Fruit fly (Drosophila melanogaster) whole organism, embryonic: Measurements from ENCODE around the gene srp.

Experiments used
- Asciz ChIP-seq: fragments of 200-800 bp; sonication (Bioruptor generic); optimal IDR thresholded peaks from 2 replicates; lab custom pipeline; 2017; ENCODE audit warnings: missing biosample characterization, mild to moderate bottlenecking, missing genetic modification characterization, missing genetic modification reagents
- CG1024 ChIP-seq: fragments of 200-800 bp; sonication (Bioruptor generic); IDR thresholded peaks from 2 replicates; pipeline ENCODE4 v1.3.6; 2022; ENCODE audit warnings: missing biosample characterization, missing genetic modification characterization
- CG10321 ChIP-seq: fragments of 200-800 bp; sonication (Bioruptor generic); IDR thresholded peaks from 2 replicates; pipeline ENCODE4 v1.3.6; 2022; ENCODE audit warnings: missing biosample characterization, missing genetic modification characterization
- CG12071 ChIP-seq: fragments of 200-800 bp; sonication (Bioruptor generic); optimal IDR thresholded peaks from 3 replicates; lab custom pipeline; 2018; ENCODE audit warnings: missing biosample characterization, mild to moderate bottlenecking, missing genetic modification characterization
- CG13775 ChIP-seq: fragments of 200-800 bp; sonication (Bioruptor generic); optimal IDR thresholded peaks from 3 replicates; lab custom pipeline; 2017; ENCODE audit warnings: missing biosample characterization, mild to moderate bottlenecking, missing genetic modification characterization
- CG16779 ChIP-seq: fragments of 200-800 bp; sonication (Bioruptor generic); IDR thresholded peaks from 2 replicates; pipeline ENCODE4 v1.3.6; 2022; ENCODE audit warnings: missing biosample characterization, missing genetic modification characterization
- CG16863 ChIP-seq: fragments of 200-800 bp; sonication (Bioruptor generic); optimal IDR thresholded peaks from 3 replicates; lab custom pipeline; 2016; ENCODE audit warnings: missing biosample characterization, missing genetic modification characterization
- CG17802 ChIP-seq: fragments of 200-800 bp; sonication (Bioruptor generic); optimal IDR thresholded peaks from 2 replicates; lab custom pipeline; 2018; ENCODE audit warnings: missing biosample characterization, mild to moderate bottlenecking, missing genetic modification characterization, moderate library complexity
- CG18764 ChIP-seq: fragments of 200-800 bp; sonication (Bioruptor generic); optimal IDR thresholded peaks from 3 replicates; lab custom pipeline; 2016; ENCODE audit warnings: missing biosample characterization, missing genetic modification characterization
- CG30020 ChIP-seq: fragments of 200-800 bp; optimal IDR thresholded peaks from 2 replicates; lab custom pipeline; 2019; ENCODE audit warnings: missing biosample characterization, mild to moderate bottlenecking, missing genetic modification characterization, moderate library complexity
- CG30403 ChIP-seq: fragments of 200-800 bp; sonication (Bioruptor generic); optimal IDR thresholded peaks from 3 replicates; lab custom pipeline; 2016; ENCODE audit warnings: missing biosample characterization, missing genetic modification characterization
- CG31441 ChIP-seq: fragments of 200-800 bp; sonication (Bioruptor generic); IDR thresholded peaks from 2 replicates; pipeline ENCODE4 v1.3.6; 2022; ENCODE audit warnings: missing biosample characterization, missing genetic modification characterization
- CG3163 ChIP-seq: fragments of 200-800 bp; sonication (Bioruptor generic); optimal IDR thresholded peaks from 3 replicates; lab custom pipeline; 2016; ENCODE audit warnings: missing biosample characterization, missing genetic modification characterization
- CG33557 ChIP-seq: fragments of 200-800 bp; sonication (Bioruptor generic); optimal IDR thresholded peaks from 2 replicates; lab custom pipeline; 2019; ENCODE audit warnings: missing biosample characterization, mild to moderate bottlenecking, missing genetic modification characterization, moderate library complexity
- CG43689 ChIP-seq: fragments of 200-800 bp; sonication (Bioruptor generic); IDR thresholded peaks from 2 replicates; pipeline ENCODE4 v1.3.6; 2022; ENCODE audit warnings: missing biosample characterization, missing genetic modification characterization
- CG4404 ChIP-seq: fragments of 200-800 bp; sonication (Bioruptor generic); IDR thresholded peaks from 2 replicates; pipeline ENCODE4 v1.3.6; 2022; ENCODE audit warnings: missing biosample characterization, missing genetic modification characterization
- CG5245 ChIP-seq: fragments of 200-800 bp; sonication (Bioruptor generic); optimal IDR thresholded peaks from 3 replicates; lab custom pipeline; 2016; ENCODE audit warnings: missing biosample characterization, missing genetic modification characterization
- CG7271 ChIP-seq: fragments of 200-800 bp; sonication (Bioruptor generic); optimal IDR thresholded peaks from 2 replicates; lab custom pipeline; 2018; ENCODE audit warnings: missing biosample characterization, mild to moderate bottlenecking, missing genetic modification characterization, moderate library complexity
- CG7372 ChIP-seq: fragments of 200-800 bp; sonication (Bioruptor generic); IDR thresholded peaks from 2 replicates; pipeline ENCODE4 v1.3.6; 2022; ENCODE audit warnings: missing biosample characterization, missing genetic modification characterization
- CG7786 ChIP-seq: fragments of 200-800 bp; sonication (Bioruptor generic); optimal IDR thresholded peaks from 2 replicates; lab custom pipeline; 2016; ENCODE audit warnings: missing biosample characterization, missing genetic modification characterization
- CG8944 ChIP-seq: fragments of 200-800 bp; sonication (Bioruptor generic); optimal IDR thresholded peaks from 3 replicates; lab custom pipeline; 2016; ENCODE audit warnings: missing biosample characterization, missing genetic modification characterization
- Dip3 ChIP-seq: fragments of 200-800 bp; sonication (Bioruptor generic); optimal IDR thresholded peaks from 3 replicates; lab custom pipeline; 2016; ENCODE audit warnings: missing biosample characterization, missing genetic modification characterization
- Dll ChIP-seq: fragments of 200-800 bp; sonication (Bioruptor generic); IDR thresholded peaks from 4 replicates; pipeline ENCODE4 v1.3.6; 2022; ENCODE audit warnings: missing biosample characterization, missing genetic modification characterization; ENCODE audit not compliant: partially characterized antibody
- Drgx ChIP-seq: fragments of 200-800 bp; sonication (Bioruptor generic); IDR thresholded peaks from 2 replicates; pipeline ENCODE4 v1.3.6; 2022; ENCODE audit warnings: missing biosample characterization, missing genetic modification characterization
- Ets97D ChIP-seq: fragments of 200-800 bp; sonication (Bioruptor generic); optimal IDR thresholded peaks from 3 replicates; lab custom pipeline; 2016; ENCODE audit warnings: missing biosample characterization, missing genetic modification characterization
- Fer2 ChIP-seq: fragments of 200-800 bp; sonication (Bioruptor generic); optimal IDR thresholded peaks from 2 replicates; lab custom pipeline; 2018; ENCODE audit warnings: missing biosample characterization, mild to moderate bottlenecking, missing genetic modification characterization, moderate library complexity
- GATAe ChIP-seq: fragments of 200-800 bp; sonication (Bioruptor generic); conservative IDR thresholded peaks from 2 replicates; pipeline ENCODE4 v1.3.6; 2022; ENCODE audit warnings: missing biosample characterization, missing genetic modification characterization
- HmgZ ChIP-seq: fragments of 200-800 bp; sonication (Bioruptor generic); optimal IDR thresholded peaks from 2 replicates; lab custom pipeline; 2018; ENCODE audit warnings: missing biosample characterization, mild to moderate bottlenecking, missing genetic modification characterization
- MESR4 ChIP-seq: fragments of 200-800 bp; sonication (Bioruptor generic); optimal IDR thresholded peaks from 2 replicates; lab custom pipeline; 2018; ENCODE audit warnings: missing biosample characterization, mild to moderate bottlenecking, missing genetic modification characterization, moderate library complexity
- MTF-1 ChIP-seq: fragments of 200-800 bp; sonication (Bioruptor generic); optimal IDR thresholded peaks from 2 replicates; lab custom pipeline; 2018; ENCODE audit warnings: missing biosample characterization, mild to moderate bottlenecking, missing genetic modification characterization, borderline replicate concordance
- Meics ChIP-seq: fragments of 200-800 bp; sonication (Bioruptor generic); optimal IDR thresholded peaks from 2 replicates; lab custom pipeline; 2017; ENCODE audit warnings: missing biosample characterization, mild to moderate bottlenecking, missing genetic modification characterization
- Nf-YB ChIP-seq: fragments of 200-800 bp; sonication (Bioruptor generic); optimal IDR thresholded peaks from 3 replicates; lab custom pipeline; 2019; ENCODE audit warnings: missing biosample characterization, mild to moderate bottlenecking, missing genetic modification characterization, moderate library complexity
- Opbp ChIP-seq: fragments of 200-800 bp; sonication (Bioruptor generic); IDR thresholded peaks from 3 replicates; pipeline ENCODE4 v1.3.6; 2022; ENCODE audit warnings: missing biosample characterization, missing genetic modification characterization; ENCODE audit not compliant: partially characterized antibody
- Xrp1 ChIP-seq: fragments of 200-800 bp; sonication (Bioruptor generic); IDR thresholded peaks from 2 replicates; pipeline ENCODE4 v1.3.6; 2022; ENCODE audit warnings: missing biosample characterization, missing genetic modification characterization
- ab ChIP-seq: fragments of 200-800 bp; sonication (Bioruptor generic); optimal IDR thresholded peaks from 2 replicates; lab custom pipeline; 2016; ENCODE audit warnings: missing biosample characterization, missing genetic modification characterization
- bbx ChIP-seq: fragments of 200-800 bp; sonication (Bioruptor generic); IDR thresholded peaks from 2 replicates; pipeline ENCODE4 v1.3.6; 2022; ENCODE audit warnings: missing biosample characterization, missing genetic modification characterization; ENCODE audit not compliant: partially characterized antibody
- bigmax ChIP-seq: fragments of 200-800 bp; sonication (Bioruptor generic); optimal IDR thresholded peaks from 2 replicates; lab custom pipeline; 2018; ENCODE audit warnings: missing biosample characterization, mild to moderate bottlenecking, missing genetic modification characterization
- bowl ChIP-seq: fragments of 200-800 bp; sonication (Bioruptor generic); IDR thresholded peaks from 2 replicates; pipeline ENCODE4 v1.3.6; 2022; ENCODE audit warnings: missing biosample characterization, missing genetic modification characterization
- corto ChIP-seq: fragments of 200-800 bp; sonication (Bioruptor generic); optimal IDR thresholded peaks from 2 replicates; lab custom pipeline; 2016; ENCODE audit warnings: missing biosample characterization, mild to moderate bottlenecking, missing genetic modification characterization, moderate library complexity
- crol ChIP-seq: fragments of 200-800 bp; sonication (Bioruptor generic); IDR thresholded peaks from 2 replicates; pipeline ENCODE4 v1.3.6; 2022; ENCODE audit warnings: missing biosample characterization, missing genetic modification characterization
- dimm ChIP-seq: fragments of 200-800 bp; sonication (Bioruptor generic); IDR thresholded peaks from 2 replicates; pipeline ENCODE4 v1.3.6; 2022; ENCODE audit warnings: missing biosample characterization, missing genetic modification characterization
- dysf ChIP-seq: fragments of 200-800 bp; sonication (Bioruptor generic); IDR thresholded peaks from 3 replicates; pipeline ENCODE4 v1.3.6; 2022; ENCODE audit warnings: missing biosample characterization, missing genetic modification characterization
- ems ChIP-seq: fragments of 200-800 bp; sonication (Bioruptor generic); optimal IDR thresholded peaks from 3 replicates; lab custom pipeline; 2016; ENCODE audit warnings: missing biosample characterization, missing genetic modification characterization
- lola ChIP-seq, 3 experiments: fragments of >200 bp in 2 of 3; fragments of 200-800 bp in 1 of 3; sonication (Bioruptor generic) in 1 of 3; optimal IDR thresholded peaks; 2 replicates each; lab custom pipeline; 2017 to 2019; ENCODE audit warnings: missing biosample characterization in 3 of 3, missing genetic modification characterization in 3 of 3, mild to moderate bottlenecking in 1 of 3, moderate library complexity in 1 of 3
- oc ChIP-seq: fragments of 200-800 bp; sonication (Bioruptor generic); optimal IDR thresholded peaks from 2 replicates; lab custom pipeline; 2018; ENCODE audit warnings: missing biosample characterization, mild to moderate bottlenecking, missing genetic modification characterization, moderate library complexity
- pfk ChIP-seq: fragments of 200-800 bp; sonication (Bioruptor generic); optimal IDR thresholded peaks from 2 replicates; lab custom pipeline; 2018; ENCODE audit warnings: missing biosample characterization, mild to moderate bottlenecking, missing genetic modification characterization, moderate library complexity
- pzg ChIP-seq: fragments of 200-800 bp; sonication (Bioruptor generic); optimal IDR thresholded peaks from 3 replicates; lab custom pipeline; 2018; ENCODE audit warnings: missing biosample characterization, mild to moderate bottlenecking, missing genetic modification characterization, moderate library complexity
- toy ChIP-seq: fragments of 200-800 bp; sonication (Bioruptor generic); IDR thresholded peaks from 2 replicates; pipeline ENCODE4 v1.3.6; 2022; ENCODE audit warnings: missing biosample characterization, missing genetic modification characterization
- ttk ChIP-seq: fragments of 200-800 bp; sonication (Bioruptor generic); IDR thresholded peaks from 2 replicates; pipeline ENCODE4 v2.1.2; 2022; ENCODE audit warnings: missing biosample characterization, missing genetic modification characterization
- vnd ChIP-seq: fragments of 200-800 bp; sonication (Bioruptor generic); IDR thresholded peaks from 3 replicates; pipeline ENCODE4 v1.3.6; 2022; ENCODE audit warnings: missing biosample characterization, missing genetic modification characterization; ENCODE audit not compliant: partially characterized antibody

srp gene

dm6 chr3R:15984483-15985118, 1.4 kb upstream of the srp start (continued):
- TF ChIP-seq crol (GFP tag; lab: Robert Waterston, UW) (peak; percentile 93), CG12071 (GFP tag; lab: Kevin White, UChicago) (no peak), ems (GFP tag; lab: Kevin White, UChicago) (no peak), Meics (peak; percentile 35), CG7372 (GFP tag; lab: Robert Waterston, UW) (no peak), bowl (0 out of 2 replicates have a peak, but pooled peaks have one; percentile 21), CG10321 (GFP tag; lab: Robert Waterston, UW) (no peak), CG31441 (peak; percentile 73), CG7271 (tag; lab: Kevin White, UChicago) (no peak), MESR4 (GFP tag; lab: Kevin White, UChicago) (no peak), CG13775 (GFP tag; lab: Kevin White, UChicago) (peak; percentile 15), CG3163 (no peak), GATAe (GFP tag; lab: Robert Waterston, UW) (peak; percentile 91), Nf-YB (GFP tag; lab: Kevin White, UChicago) (peak; percentile 83), ab (no peak), Fer2 (tag; lab: Kevin White, UChicago) (no peak), CG30403 (GFP tag; lab: Kevin White, UChicago) (peak; percentile 33), CG33557 (GFP tag; lab: Kevin White, UChicago) (peak; percentile 46), Xrp1 (peak; percentile 78), vnd (no peak), bbx (GFP tag; lab: Robert Waterston, UW) (no peak), CG17802 (tag; lab: Kevin White, UChicago) (no peak), Asciz (GFP tag; lab: Kevin White, UChicago) (peak; percentile 29), CG7786 (GFP tag; lab: Kevin White, UChicago) (peak; percentile 32), corto (no peak), HmgZ (tag; lab: Kevin White, UChicago) (no peak), CG30020 (tag; lab: Kevin White, UChicago) (no peak), Opbp (no peak), CG8944 (GFP tag; lab: Kevin White, UChicago) (no peak), pfk (GFP tag; lab: Kevin White, UChicago) (no peak), Ets97D (GFP tag; lab: Kevin White, UChicago) (no peak), oc (tag; lab: Kevin White, UChicago) (no peak), CG4404 (GFP tag; lab: Robert Waterston, UW) (no peak), CG5245 (GFP tag; lab: Kevin White, UChicago) (no peak), Dip3 (no peak), Dll (GFP tag; lab: Robert Waterston, UW) (no peak), CG43689 (GFP tag; lab: Robert Waterston, UW) (no peak), toy (GFP tag; lab: Robert Waterston, UW) (no peak), ttk (GFP tag; lab: Robert Waterston, UW) (no peak; the same call in 1 of the 2 replicates), bigmax (no peak), CG1024 (GFP tag; lab: Robert Waterston, UW) (no peak), dysf (GFP tag; lab: Robert Waterston, UW) (peak; percentile 60), CG16863 (GFP tag; lab: Kevin White, UChicago) (peak; percentile 13), Drgx (GFP tag; lab: Robert Waterston, UW) (peak; percentile 80), MTF-1 (no peak), pzg (GFP tag; lab: Kevin White, UChicago) (no peak), CG18764 (GFP tag; lab: Kevin White, UChicago) (no peak), lola (GFP tag; optimal IDR thresholded peaks at IDR 0.05; lab: Kevin White, UChicago) (peak in 1 of 3 experiments; percentile 72), CG16779 (no peak), dimm (GFP tag; lab: Robert Waterston, UW) (no peak)
